Fruit fly (Drosophila melanogaster): ENCODE measurements around the gene CG3061.

CG3061 gene

DNA sequence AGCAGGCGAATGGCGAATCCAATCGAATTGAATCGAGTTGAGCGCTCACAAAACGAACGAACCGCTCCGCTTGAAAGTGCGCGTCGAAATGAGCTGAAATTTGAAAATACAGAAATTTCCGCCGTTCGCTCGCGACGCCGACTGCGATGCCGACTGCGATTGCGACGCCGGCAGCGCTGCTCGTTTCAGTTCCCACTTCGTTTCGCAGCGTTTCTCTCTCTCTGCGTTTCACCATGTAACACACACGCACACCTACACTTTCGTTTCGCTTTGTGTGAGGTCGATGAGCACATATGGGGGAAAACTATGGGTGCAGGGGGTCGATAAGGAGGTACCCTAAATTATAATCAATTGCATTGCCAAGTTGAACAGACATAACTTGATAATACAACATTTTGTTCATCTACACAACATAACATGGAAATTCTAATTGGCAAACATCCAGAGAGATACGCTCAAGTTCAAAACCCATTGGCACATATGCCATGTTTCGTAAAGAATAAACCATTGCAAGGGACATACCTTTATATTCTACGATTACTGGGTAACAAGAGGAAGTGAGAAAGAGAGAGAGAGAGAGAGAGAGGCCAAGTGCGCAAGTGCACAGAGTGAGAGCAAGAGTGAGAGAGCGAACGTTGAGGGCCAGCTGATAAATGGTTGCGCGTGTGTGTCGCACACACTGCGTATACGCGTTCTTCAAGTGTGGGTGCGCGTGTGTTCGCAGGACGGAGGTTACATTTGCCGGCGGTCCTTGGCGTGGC, 48.7 kb upstream of the CG3061 start (continued):
- TF ChIP-seq Tbp (GFP tag; optimal IDR thresholded peaks at IDR 0.05) (no peak), Lim3 (GFP tag; IDR thresholded peaks at IDR 0.05) (no peak), ara (GFP tag; IDR thresholded peaks at IDR 0.05) (peak; percentile 82), CG6254 (GFP tag; optimal IDR thresholded peaks at IDR 0.05) (peak; percentile 75), Rx (GFP tag; IDR thresholded peaks at IDR 0.05) (peak; percentile 79), CG7357 (GFP tag; IDR thresholded peaks at IDR 0.05) (peak; percentile 83), CG3847 (GFP tag; IDR thresholded peaks at IDR 0.05) (peak; percentile 82), fd96Cb (tag; optimal IDR thresholded peaks at IDR 0.05) (peak; percentile 92), slbo (GFP tag; IDR thresholded peaks at IDR 0.05) (peak; percentile 91), Oaz (GFP tag; IDR thresholded peaks at IDR 0.05) (peak; percentile 66), crc (GFP tag; optimal IDR thresholded peaks at IDR 0.05) (peak; percentile 94), CG9609 (GFP tag; optimal IDR thresholded peaks at IDR 0.05) (peak; percentile 93), usp (GFP tag; optimal IDR thresholded peaks at IDR 0.05) (no peak), tx (GFP tag; optimal IDR thresholded peaks at IDR 0.05) (peak; percentile 93), CG17568 (GFP tag; optimal IDR thresholded peaks at IDR 0.05) (peak; percentile 88), Dbx (GFP tag; IDR thresholded peaks at IDR 0.05) (peak; percentile 87), pan (optimal IDR thresholded peaks at IDR 0.05) (peak in 1 of 2 experiments; percentile 83), pan (GFP tag; optimal IDR thresholded peaks at IDR 0.05 in 1 of 2, IDR thresholded peaks at IDR 0.05 in 1 of 2) (peak; percentile 79 to 91), Ada2b (GFP tag; IDR thresholded peaks at IDR 0.05) (peak; percentile 91), salm (tag; optimal IDR thresholded peaks at IDR 0.05) (peak; percentile 83), seq (GFP tag; IDR thresholded peaks at IDR 0.05) (peak; percentile 77), grn (GFP tag; optimal IDR thresholded peaks at IDR 0.05) (peak; percentile 66), sna (GFP tag; IDR thresholded peaks at IDR 0.05; ENCODE audit: partially characterized antibody) (no peak; the same call in 1 of the 2 replicates), ham (GFP tag; IDR thresholded peaks at IDR 0.05) (no peak), amos (GFP tag; IDR thresholded peaks at IDR 0.05; ENCODE audit: partially characterized antibody) (peak; percentile 51; the same call in 1 of the 2 replicates), Dip2 (GFP tag; IDR thresholded peaks at IDR 0.05) (no peak), al (GFP tag; IDR thresholded peaks at IDR 0.05) (peak; percentile 86), CG7839 (tag; optimal IDR thresholded peaks at IDR 0.05) (peak; percentile 91), CG10565 (GFP tag; optimal IDR thresholded peaks at IDR 0.05) (peak; percentile 64), CG14014 (GFP tag; IDR thresholded peaks at IDR 0.05) (peak; percentile 86), B-H1 (GFP tag; IDR thresholded peaks at IDR 0.05) (peak; percentile 81), fd64A (GFP tag; optimal IDR thresholded peaks at IDR 0.05) (peak; percentile 81), Sry-β (GFP tag; optimal IDR thresholded peaks at IDR 0.05) (peak; percentile 56), chm (GFP tag; IDR thresholded peaks at IDR 0.05) (peak; percentile 93), zen (tag; optimal IDR thresholded peaks at IDR 0.05) (peak; percentile 82), Ets97D (GFP tag; optimal IDR thresholded peaks at IDR 0.05) (peak; percentile 59), Chrac-16 (GFP tag; optimal IDR thresholded peaks at IDR 0.05) (peak; percentile 95), Deaf1 (tag; optimal IDR thresholded peaks at IDR 0.05) (peak; percentile 83), ewg (GFP tag; optimal IDR thresholded peaks at IDR 0.05) (peak; percentile 93), Bteb2 (GFP tag; optimal IDR thresholded peaks at IDR 0.05) (peak; percentile 92), bsh (GFP tag; optimal IDR thresholded peaks at IDR 0.05) (peak; percentile 89 to 91), CG18599 (GFP tag; optimal IDR thresholded peaks at IDR 0.05) (peak; percentile 97), insv (GFP tag; optimal IDR thresholded peaks at IDR 0.05) (peak; percentile 3 to 82), fd3F (GFP tag; optimal IDR thresholded peaks at IDR 0.05) (peak; percentile 84), ro (GFP tag; IDR thresholded peaks at IDR 0.05) (peak; percentile 40; the same call in 1 of the 2 replicates), CG9817 (tag; optimal IDR thresholded peaks at IDR 0.05) (peak; percentile 86), dmrt11E (tag; optimal IDR thresholded peaks at IDR 0.05) (peak; percentile 87), CG10274 (GFP tag; optimal IDR thresholded peaks at IDR 0.05) (peak; percentile 81), NFAT (GFP tag; IDR thresholded peaks at IDR 0.05) (peak; percentile 72), CG43689 (GFP tag; IDR thresholded peaks at IDR 0.05) (peak; percentile 67)
